Fruit fly (Drosophila melanogaster): ENCODE data around the gene kdn.

kdn gene

DNA sequence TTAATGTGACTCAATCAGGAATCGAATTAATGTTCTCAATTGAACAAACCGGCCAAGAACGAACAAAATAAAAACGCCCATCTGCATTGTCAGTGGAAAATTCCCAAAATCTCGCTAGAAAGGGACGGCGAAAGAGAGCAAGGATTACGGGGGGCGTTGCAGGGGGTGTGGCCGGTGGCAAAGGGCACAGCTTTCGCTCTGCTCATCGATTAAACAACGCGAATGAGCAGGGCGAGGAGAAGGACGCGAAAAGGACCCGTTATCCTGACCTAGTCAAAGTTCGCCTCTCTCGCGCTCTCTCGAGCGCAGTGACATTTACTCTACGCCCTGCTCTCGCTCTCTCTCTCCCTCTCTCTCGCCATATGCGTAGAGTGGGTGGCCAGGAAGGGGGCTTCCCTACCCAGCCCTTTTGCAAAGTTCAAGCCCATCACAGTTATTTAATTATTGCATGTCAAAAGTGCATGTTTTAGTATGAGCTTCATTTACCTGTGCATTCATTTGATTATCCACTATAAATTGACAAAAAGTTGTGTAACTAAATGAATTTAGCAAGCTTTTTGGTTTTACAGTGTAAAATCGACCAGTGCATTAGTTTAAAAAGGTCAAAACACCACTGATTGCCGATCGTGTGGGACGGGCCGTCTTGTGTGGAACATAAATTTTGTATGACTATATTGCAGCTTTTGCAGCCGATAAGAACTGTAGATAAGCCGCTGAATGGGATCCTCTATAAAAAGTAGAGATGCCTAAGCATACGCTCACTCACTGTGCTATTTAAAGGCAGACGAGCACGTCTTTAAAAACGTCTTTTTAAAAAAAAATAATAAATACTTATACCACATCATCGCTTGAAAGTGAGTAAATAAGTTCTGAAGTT lies 11.5 kb upstream of the kdn start:
- TF ChIP-seq CTCF (optimal IDR thresholded peaks at IDR 0.05), result no peak
- no peak for TF ChIP-seq CG8478 (optimal IDR thresholded peaks at IDR 0.05)

DNA sequence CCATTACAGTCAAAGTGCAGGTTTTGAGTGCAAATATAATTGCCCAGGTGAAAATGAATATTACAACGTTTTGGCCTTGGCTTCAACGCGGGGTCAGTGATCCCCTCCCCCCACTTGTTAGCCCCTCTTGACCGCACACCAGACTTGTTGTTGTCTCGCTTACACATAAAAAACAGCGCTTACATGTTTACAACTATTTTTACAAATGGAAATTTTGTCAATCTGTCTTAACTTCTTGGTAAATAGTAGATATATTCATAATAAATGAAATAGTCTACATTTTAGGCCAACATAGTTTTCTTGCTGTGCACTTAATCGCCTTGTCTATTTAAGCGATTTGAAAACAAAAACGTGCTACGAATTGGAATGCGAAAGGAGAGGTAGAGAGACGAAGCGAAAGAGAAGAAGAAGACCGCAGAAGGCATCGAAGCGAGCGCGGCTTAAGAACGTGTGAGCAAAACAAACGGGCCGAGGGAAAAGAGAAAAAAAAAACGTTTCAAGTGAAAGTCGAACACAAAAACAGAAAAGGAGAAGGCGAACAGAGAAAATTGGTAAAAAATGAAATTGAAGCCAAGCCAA lies 10.4 kb upstream of the kdn start:
- TF ChIP-seq CG8478 (optimal IDR thresholded peaks at IDR 0.05), result no peak
- TF ChIP-seq CTCF (optimal IDR thresholded peaks at IDR 0.05), result no peak

DNA sequence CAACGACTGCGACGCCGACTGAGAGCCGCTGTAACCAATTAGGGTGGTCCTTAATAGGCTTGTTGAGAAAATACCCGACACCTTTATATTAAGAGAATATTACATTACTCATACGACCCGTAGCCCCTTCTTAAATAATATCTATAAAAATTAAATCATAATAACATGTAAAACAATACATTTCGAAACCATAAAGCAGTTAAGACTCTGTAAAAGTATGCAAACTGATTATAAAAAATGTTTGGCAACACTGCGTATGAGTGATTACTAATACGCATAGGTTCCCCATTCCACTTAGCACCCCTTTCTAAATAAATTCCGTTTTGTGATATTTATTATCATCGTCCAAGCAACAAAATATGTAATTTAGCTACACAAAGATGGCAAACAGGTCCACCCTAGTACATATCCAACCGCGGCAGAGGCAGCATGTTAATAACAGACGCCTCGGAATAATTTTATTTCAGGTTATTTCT lies 9.8 kb upstream of the kdn start:
- no peak for TF ChIP-seq CG8478 (optimal IDR thresholded peaks at IDR 0.05)
- TF ChIP-seq CTCF (optimal IDR thresholded peaks at IDR 0.05), result no peak

DNA sequence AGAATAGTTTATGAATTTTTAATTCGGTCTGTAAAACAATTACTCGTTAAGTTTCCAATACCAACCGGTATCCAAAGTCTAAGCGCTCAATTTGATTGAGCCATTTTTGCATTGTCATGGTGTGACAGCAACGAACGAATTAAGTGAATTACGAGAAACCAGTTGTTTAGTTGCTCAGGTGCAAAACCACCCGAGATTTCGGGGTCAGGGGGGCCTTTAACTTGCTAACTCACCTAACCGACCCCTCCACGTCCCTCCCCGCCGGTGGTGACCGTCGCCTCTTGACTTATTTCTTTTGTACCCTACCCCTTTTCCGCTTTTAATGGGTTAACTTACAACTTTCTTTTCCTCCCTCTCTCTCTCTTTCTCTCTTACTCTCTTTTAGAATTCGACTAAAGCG lies 8.8 kb upstream of the kdn start:
- TF ChIP-seq CG8478 (optimal IDR thresholded peaks at IDR 0.05), result no peak
- no peak for TF ChIP-seq CTCF (optimal IDR thresholded peaks at IDR 0.05)

DNA sequence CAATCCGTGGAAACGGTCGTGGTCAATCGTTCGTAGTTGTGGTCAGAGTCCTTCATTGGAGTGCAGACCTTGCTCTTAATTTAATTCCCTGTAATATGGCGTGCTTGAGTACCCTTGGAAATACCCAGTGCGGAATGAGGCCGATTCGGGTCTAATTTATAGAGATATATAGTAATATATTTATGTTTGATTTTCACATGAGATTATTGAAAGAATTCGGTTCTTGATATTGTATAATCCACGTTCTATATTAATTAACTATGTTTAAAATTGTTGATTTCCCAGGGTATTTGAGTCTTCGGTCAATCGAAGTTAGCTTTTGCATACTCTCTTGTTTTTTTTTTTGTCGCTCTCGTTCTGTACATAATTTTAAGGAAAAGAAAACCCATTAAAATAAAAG lies 7.1 kb upstream of the kdn start:
- TF ChIP-seq CTCF (optimal IDR thresholded peaks at IDR 0.05) (no peak), CG8478 (optimal IDR thresholded peaks at IDR 0.05) (no peak)

DNA sequence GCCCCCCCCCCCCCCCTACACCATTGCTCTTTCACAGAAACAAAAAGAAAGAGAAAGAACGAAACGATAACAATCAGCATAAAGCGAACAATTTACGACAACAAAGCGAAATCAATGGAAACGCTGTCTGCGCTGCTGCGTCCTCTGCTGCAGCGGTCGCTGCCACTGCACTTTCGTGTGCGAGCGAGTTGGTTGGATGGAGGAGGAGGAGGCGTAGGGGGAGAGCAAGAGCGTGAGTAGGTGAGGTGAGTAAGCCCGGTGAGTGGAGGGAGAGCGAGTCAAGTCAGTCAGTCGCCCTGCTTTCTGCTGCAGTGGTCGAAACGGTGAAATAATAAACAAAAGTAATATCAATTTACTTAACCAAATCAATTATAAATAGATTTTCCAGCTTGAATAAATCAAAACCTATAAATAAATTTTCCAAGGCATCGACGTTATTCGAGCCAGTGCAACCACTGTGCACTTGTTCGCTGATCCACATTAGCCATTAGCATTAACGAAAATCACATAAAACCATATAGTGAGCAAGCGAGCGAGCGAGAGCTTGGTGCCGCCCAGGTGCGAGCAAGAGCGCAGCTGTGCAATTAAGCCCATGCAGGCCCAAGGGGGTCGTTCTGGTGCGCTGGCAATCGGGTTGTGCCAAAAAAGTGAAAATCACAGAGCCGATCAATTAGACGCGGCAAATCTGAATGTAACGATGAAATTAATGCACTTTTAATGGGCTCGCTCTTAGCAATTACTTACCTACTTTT lies 6.5 kb upstream of the kdn start:
- TF ChIP-seq CTCF (optimal IDR thresholded peaks at IDR 0.05), result no peak
- TF ChIP-seq CG8478 (optimal IDR thresholded peaks at IDR 0.05), result no peak

DNA sequence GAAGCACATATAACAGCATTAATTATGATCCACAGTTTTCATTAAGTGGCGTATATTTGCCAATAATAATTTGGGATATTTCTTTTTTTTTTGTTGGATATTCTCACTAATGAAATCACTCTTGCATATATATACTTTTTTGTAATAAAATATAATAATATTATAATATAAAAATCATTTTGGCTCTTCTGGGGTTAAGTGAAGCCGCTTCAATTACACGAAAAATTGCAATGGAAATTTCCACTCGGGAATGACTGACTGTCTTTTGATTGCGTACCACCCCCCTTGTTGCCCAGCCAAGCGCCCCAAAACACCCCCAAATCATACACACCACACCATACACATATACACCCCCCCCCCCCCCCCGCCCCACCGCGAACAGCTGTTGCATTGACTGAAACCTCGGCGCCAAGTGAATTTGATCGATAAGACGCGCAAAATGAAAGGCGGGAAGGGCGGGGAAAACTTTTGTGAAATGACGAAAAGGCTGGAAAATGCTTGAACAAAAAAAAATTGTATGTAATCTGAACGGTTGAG lies 5.8 kb upstream of the kdn start:
- TF ChIP-seq CTCF (optimal IDR thresholded peaks at IDR 0.05), result no peak
- no peak for TF ChIP-seq CG8478 (optimal IDR thresholded peaks at IDR 0.05)

DNA sequence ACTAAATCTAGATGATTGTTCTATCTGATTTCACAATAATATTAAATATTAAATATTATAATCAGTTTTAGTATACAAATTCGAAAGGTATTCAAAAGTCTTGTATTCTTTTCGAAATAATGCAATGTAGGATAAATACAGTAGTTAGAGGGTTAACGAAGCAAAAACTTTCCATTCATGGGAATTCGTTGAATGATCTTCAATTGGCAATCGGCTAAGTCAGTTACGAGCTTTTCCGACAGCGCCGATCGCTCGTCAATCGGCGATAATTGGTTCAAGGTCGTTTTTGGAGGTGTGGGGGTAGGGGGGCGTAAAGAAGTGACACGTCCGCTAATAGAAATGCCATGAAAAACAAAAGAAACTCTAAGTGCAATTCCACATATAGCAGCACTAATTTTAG lies 4.3 kb upstream of the kdn start:
- TF ChIP-seq CTCF (optimal IDR thresholded peaks at IDR 0.05) (no peak), CG8478 (optimal IDR thresholded peaks at IDR 0.05) (no peak)

DNA sequence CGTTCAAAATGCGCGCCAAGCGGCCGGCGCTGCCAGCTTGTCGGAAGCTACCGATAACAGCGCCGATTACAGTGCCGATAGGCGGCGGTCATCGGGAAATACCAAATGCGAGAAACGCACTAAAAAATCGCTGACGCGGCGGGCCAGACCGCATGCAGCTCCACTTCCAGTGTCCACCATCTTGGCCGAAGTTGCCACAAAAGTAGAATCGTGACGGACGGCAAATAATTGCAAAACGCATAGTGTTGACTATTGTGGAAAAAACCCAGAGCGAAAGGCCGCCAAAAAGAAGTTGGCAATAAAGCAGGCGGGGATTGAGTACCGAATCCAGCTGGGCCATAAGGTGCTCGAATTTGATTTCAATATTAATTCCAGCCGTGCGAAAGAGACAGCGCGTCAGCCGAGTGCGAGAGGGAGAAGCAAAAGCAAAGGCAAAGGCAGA lies 3.5 kb upstream of the kdn start, which contains the start of gene CG3847:
Gene CG3847 (plus strand): TSS at position 178 of the 442 bp plus-strand sequence.
- no peak for TF ChIP-seq CG8478 (optimal IDR thresholded peaks at IDR 0.05)
- TF ChIP-seq CTCF (optimal IDR thresholded peaks at IDR 0.05), result peak in 1 of 2 experiments; percentile 56

DNA sequence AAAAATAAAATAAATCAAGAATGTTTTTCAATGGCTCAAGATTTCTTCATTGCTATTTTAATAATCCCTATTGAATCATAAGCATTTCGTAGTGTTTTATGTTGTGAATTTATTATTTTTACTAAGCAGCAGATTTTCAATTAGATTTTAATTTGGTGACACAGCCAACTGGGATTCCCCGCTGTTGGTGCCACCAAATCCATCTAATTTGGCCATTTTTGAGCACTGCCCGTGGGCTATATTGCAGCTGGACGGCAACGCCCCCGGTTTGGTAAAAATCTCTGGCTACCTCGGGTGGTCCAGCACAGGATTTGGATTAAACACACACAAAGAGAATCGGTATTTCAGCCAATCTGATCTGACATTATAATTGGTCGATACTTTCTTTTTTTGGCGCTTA lies 1.2 kb upstream of the kdn start:
- TF ChIP-seq CG8478 (optimal IDR thresholded peaks at IDR 0.05) (no peak), CTCF (optimal IDR thresholded peaks at IDR 0.05) (no peak)

DNA sequence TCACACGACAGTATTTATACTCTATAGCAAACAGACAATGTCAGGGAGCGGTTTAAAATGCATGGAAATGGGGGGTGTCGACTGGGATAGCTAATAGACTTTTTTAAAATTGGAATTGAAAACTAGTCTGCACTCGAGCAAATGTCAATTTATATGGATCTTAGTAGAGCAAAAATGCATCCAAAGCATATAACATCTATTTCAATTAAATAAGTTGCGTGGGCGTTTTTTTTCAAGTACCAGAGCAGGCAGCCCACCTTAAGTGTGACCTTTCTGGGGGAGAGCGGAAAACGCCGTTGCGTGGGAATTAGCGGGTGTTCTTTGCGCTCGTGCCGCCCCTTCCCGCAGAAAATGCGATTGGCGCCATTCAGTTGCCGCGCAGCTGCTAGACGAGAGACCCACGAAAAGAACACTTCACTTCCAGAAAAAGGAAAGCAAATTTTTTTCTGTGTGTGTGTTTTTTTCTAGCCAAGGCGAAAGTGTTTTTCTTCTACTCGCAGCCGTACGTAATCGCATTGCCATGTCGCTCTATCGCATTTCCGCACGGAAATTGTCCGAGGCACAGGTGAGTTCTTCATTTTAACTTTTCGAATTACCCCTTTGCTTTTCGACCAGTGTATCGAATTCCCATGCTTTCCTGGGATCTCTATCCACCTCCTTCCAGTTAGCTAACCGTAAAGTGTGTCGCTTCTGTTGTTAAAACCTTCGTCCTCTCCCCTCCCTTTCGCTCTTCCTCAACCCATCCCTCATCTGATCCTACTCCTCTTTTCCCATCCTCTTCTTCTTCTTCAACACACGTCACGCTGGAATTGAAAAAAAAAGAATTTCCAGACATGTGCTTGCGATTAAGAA lies 1.7 kb downstream of the kdn start:
- TF ChIP-seq CTCF (optimal IDR thresholded peaks at IDR 0.05) (no peak), CG8478 (optimal IDR thresholded peaks at IDR 0.05) (no peak)

DNA sequence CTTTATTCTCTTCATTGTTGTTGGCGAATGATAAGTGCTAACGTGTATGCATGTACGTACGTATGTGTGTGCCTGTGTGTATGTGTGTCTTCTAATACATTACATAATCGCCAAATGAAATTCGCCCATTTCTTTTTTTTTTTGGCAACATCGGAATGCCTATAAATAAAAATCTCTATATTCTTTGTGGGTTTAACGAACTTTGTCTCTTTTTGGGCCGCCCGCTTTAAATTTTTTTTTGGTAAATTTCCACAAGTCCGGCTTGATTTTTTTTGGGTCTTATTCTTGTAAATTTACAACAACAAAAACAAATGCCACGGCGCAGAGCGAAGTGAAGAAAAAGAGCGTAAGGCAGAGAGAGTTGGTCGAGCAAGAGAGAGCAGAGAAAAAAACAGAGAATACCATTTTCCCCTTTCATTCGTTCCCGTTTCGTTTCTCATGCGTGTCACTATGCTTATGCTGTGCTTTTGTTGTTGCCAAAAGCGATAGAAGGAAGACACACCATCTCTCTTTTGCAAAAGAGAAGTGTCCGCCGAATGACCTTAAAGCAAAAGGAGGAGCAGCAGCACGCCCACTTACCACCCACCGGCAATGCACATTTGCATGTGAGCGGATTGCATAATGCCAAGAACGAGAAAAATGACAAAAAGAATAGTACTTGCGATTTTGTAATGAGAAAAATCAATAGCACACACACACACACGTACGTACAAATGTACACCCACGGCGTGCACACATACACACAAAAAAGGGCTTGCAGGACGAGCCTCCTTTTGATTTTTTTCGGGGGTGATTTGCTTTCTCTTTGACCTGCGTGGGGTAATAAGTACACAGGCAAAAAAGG lies 2.6 kb downstream of the kdn start:
- no peak for TF ChIP-seq CTCF (optimal IDR thresholded peaks at IDR 0.05)
- TF ChIP-seq CG8478 (optimal IDR thresholded peaks at IDR 0.05), result no peak

DNA sequence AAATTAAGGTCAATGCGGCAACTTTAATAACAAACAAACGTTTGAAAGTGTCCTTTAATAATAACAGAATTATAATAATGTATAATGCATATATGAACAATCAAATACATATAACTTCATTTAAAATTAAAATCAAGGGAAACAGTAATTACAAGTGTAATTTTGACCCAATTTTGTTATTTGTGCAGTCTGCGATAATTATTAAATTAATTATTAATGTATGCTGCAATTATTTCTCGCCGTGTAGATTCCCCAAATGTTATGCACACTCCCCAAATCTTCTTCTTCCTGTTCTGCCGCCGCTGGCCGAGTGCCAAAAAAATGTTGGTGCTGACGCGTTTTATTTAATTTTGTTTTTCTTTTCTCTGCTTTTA lies 3.2 kb downstream of the kdn start:
- no peak for TF ChIP-seq CG8478 (optimal IDR thresholded peaks at IDR 0.05)
- no peak for TF ChIP-seq CTCF (optimal IDR thresholded peaks at IDR 0.05)
